Worm (Caenorhabditis elegans) whole organism, L2 larva: ENCODE measurements around the gene copg-1.

Experiments used
- aly-2 ChIP-seq: fragments of 150-350 bp; optimal IDR thresholded peaks from 2 replicates; lab custom pipeline; 2014; ENCODE audit warnings: missing biosample characterization, missing genetic modification characterization
- egl-27 ChIP-seq: sonication (generic microtip); optimal IDR thresholded peaks from 3 replicates; lab custom pipeline; 2017; ENCODE audit warnings: missing biosample characterization, missing genetic modification reagents, missing genetic modification characterization
- snpc-4 ChIP-seq: fragments of 150-350 bp; optimal IDR thresholded peaks from 2 replicates; lab custom pipeline; 2014; ENCODE audit warnings: missing biosample characterization, missing genetic modification characterization
- unc-62 ChIP-seq: fragments of 150-350 bp; optimal IDR thresholded peaks from 2 replicates; lab custom pipeline; 2014; ENCODE audit warnings: missing biosample characterization, missing genetic modification reagents, missing genetic modification characterization
- ztf-11 ChIP-seq: sonication (generic microtip); optimal IDR thresholded peaks from 2 replicates; lab custom pipeline; 2017; ENCODE audit warnings: missing biosample characterization, missing genetic modification characterization

DNA sequence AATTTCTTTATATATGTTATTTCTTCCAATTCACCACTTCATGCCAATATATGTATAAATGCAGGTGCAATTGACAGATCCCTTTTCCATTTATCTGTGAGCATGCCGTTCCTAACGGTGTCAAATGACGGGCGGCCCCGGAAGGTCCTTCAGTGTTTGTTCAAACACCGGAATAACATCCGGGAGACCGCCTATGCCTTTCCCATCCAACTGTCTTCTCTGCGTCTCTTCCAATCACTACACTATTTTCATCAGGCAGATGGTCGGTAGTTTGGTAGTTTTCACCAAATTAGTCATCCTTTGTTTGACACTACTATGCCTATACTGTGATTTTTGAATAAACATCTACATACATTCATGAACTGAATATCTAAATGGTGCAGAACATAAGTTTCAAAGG is 38.8 kb downstream of the copg-1 start:
- no peak for TF ChIP-seq ztf-11
- TF ChIP-seq egl-27 (tag; lab: Kevin White, UChicago) = no peak
- no peak for TF ChIP-seq snpc-4 (tag; lab: Kevin White, UChicago)
- TF ChIP-seq aly-2 (tag; lab: Kevin White, UChicago) = no peak
- no peak for TF ChIP-seq unc-62 (GFP tag; lab: Kevin White, UChicago)
